Worm (Caenorhabditis elegans): ENCODE measurements around the gene let-413.

Gene let-413

ce11 chrV:7980993-7981595 lies 3.5 kb upstream of the let-413 start, which contains the start of gene F26D11.1:
Gene F26D11.1, plus strand, starts transcription at chrV:7981545.
- no peak for TF ChIP-seq crh-2 (tag; optimal IDR thresholded peaks at IDR 0.05)
- TF ChIP-seq nhr-25 (tag; optimal IDR thresholded peaks at IDR 0.05): no peak

DNA sequence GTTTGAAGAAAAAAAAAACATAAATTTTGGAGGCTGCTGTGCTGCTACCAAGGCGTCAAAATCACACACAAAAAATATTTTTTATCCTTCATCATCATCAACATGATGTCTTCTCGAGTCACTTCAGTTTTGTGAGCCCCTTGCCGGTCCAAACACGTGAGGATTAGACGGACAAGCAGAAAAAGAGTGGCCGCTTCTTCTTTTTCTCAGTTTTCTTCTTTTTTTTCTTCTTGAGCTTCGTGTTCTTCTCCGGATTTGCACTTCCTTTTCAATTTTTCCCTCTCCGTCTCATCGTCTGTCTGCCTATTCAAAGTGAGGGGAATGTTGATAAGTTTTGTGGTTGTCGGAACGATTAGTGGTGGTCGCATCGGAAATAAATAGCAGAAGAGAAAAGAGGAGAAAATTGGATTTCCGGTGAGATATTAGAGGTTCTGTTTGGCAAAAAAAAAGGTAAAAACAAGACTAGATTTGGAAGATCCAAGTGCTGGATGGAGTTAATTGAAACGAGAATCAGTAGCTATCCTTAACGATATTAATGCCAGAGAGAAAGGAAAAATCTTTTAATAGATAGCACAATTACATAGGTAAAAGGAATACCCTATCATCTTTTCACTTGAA lies 2.9 kb upstream of the let-413 start:
- TF ChIP-seq lsy-2 (tag; optimal IDR thresholded peaks at IDR 0.05) (peak in 1 of 2 experiments; percentile 56), ztf-4 (tag; optimal IDR thresholded peaks at IDR 0.05) (no peak), ama-1 (optimal IDR thresholded peaks at IDR 0.05) (no peak), F13H6.1 (tag; optimal IDR thresholded peaks at IDR 0.05) (peak; percentile 14), crh-2 (tag; optimal IDR thresholded peaks at IDR 0.05) (peak; percentile 11), unc-55 (GFP tag; optimal IDR thresholded peaks at IDR 0.05) (peak; percentile 83), mbf-1 (tag; optimal IDR thresholded peaks at IDR 0.05) (no peak), sma-9 (GFP tag; optimal IDR thresholded peaks at IDR 0.05) (peak; percentile 19), sma-9 (tag; optimal IDR thresholded peaks at IDR 0.05) (no peak), nhr-129 (tag; optimal IDR thresholded peaks at IDR 0.05) (peak; percentile 28), Y55F3AM.14 (GFP tag; optimal IDR thresholded peaks at IDR 0.05) (peak; percentile 11), mdl-1 (tag; optimal IDR thresholded peaks at IDR 0.05) (peak in 1 of 2 experiments; percentile 67), zag-1 (tag; optimal IDR thresholded peaks at IDR 0.05) (peak; percentile 61), dmd-4 (tag; optimal IDR thresholded peaks at IDR 0.05) (no peak), egl-27 (tag; optimal IDR thresholded peaks at IDR 0.05) (peak; percentile 32), snpc-4 (tag; optimal IDR thresholded peaks at IDR 0.05) (peak; percentile 26), C34F6.9 (tag; optimal IDR thresholded peaks at IDR 0.05) (peak; percentile 62)

DNA sequence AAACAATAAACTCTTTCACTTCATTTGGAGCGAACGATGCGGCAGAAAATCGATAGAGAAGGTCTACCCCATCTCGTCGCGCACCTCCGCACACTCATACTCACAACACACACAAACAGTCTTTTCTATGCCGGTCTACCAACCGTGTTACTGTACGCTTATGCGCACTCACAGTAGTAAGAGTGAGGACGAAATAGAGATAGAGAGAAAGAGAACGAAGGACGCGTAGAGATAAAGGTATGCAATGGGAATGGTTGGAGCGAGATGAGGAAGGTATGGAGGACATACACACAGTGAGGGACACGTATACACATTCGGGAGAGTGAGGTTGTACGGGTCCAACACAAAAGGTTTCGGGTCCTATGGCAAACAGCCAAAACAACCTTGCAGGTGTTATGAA lies 1.2 kb upstream of the let-413 start:
- TF ChIP-seq R02D3.7 (tag; optimal IDR thresholded peaks at IDR 0.05) (no peak), fos-1 (tag; optimal IDR thresholded peaks at IDR 0.05) (peak; percentile 67), nhr-129 (tag; optimal IDR thresholded peaks at IDR 0.05) (peak; percentile 83), ztf-4 (tag; optimal IDR thresholded peaks at IDR 0.05) (no peak), peb-1 (tag; optimal IDR thresholded peaks at IDR 0.05) (peak; percentile 36), skn-1 (tag; optimal IDR thresholded peaks at IDR 0.05) (no peak), sma-3 (GFP tag; optimal IDR thresholded peaks at IDR 0.05) (peak; percentile 9), lsy-2 (tag; optimal IDR thresholded peaks at IDR 0.05) (peak; percentile 5 to 46), egl-27 (tag; optimal IDR thresholded peaks at IDR 0.05) (no peak), elt-1 (tag; optimal IDR thresholded peaks at IDR 0.05) (no peak), gmeb-1 (tag; optimal IDR thresholded peaks at IDR 0.05) (peak; percentile 22), lin-13 (GFP tag; optimal IDR thresholded peaks at IDR 0.05) (no peak), C34F6.9 (tag; optimal IDR thresholded peaks at IDR 0.05) (no peak), F13H6.1 (tag; optimal IDR thresholded peaks at IDR 0.05) (peak; percentile 33), nhr-12 (tag; optimal IDR thresholded peaks at IDR 0.05) (no peak), ama-1 (optimal IDR thresholded peaks at IDR 0.05) (no peak), nhr-25 (tag; optimal IDR thresholded peaks at IDR 0.05) (peak; percentile 78), lin-11 (tag; optimal IDR thresholded peaks at IDR 0.05) (no peak), ceh-82 (tag; optimal IDR thresholded peaks at IDR 0.05) (no peak), sma-9 (GFP tag; optimal IDR thresholded peaks at IDR 0.05) (peak; percentile 25), sma-9 (tag; optimal IDR thresholded peaks at IDR 0.05) (no peak)

ce11 chrV:7971376-7971775 lies 6.2 kb downstream of the let-413 start:
- TF ChIP-seq peb-1 (tag; optimal IDR thresholded peaks at IDR 0.05) (no peak), lin-11 (tag; optimal IDR thresholded peaks at IDR 0.05) (no peak), blmp-1 (tag; optimal IDR thresholded peaks at IDR 0.05; ENCODE audit: insufficient read depth) (no peak), snpc-4 (tag; optimal IDR thresholded peaks at IDR 0.05) (no peak), ceh-82 (tag; optimal IDR thresholded peaks at IDR 0.05) (no peak), crh-2 (tag; optimal IDR thresholded peaks at IDR 0.05) (no peak), C34F6.9 (tag; optimal IDR thresholded peaks at IDR 0.05) (no peak), lsy-2 (tag; optimal IDR thresholded peaks at IDR 0.05) (no peak), skn-1 (tag; optimal IDR thresholded peaks at IDR 0.05) (no peak), unc-39 (tag; optimal IDR thresholded peaks at IDR 0.05) (no peak), elt-3 (tag; optimal IDR thresholded peaks at IDR 0.05) (no peak), unc-55 (GFP tag; optimal IDR thresholded peaks at IDR 0.05) (no peak), nhr-23 (tag; optimal IDR thresholded peaks at IDR 0.05) (no peak), unc-62 (GFP tag; optimal IDR thresholded peaks at IDR 0.05) (no peak), egl-27 (tag; optimal IDR thresholded peaks at IDR 0.05) (no peak)

All from whole organism, L2 larva.